Worm (Caenorhabditis elegans) whole organism, L4 larva: ENCODE measurements around the gene srx-26.

Experiments used
- aly-2 ChIP-seq: sonication (generic microtip); optimal IDR thresholded peaks from 2 replicates; lab custom pipeline; 2018; ENCODE audit warnings: missing biosample characterization, missing genetic modification characterization
- ama-1 ChIP-seq: fragments of 150-350 bp; optimal IDR thresholded peaks from 2 replicates; lab custom pipeline; 2014; ENCODE audit warnings: inconsistent platforms, mixed read lengths
- attf-4 ChIP-seq: sonication (generic microtip); optimal IDR thresholded peaks from 3 replicates; lab custom pipeline; 2017; ENCODE audit warnings: missing biosample characterization, missing genetic modification characterization
- ceh-62 ChIP-seq: sonication (generic microtip); optimal IDR thresholded peaks from 2 replicates; lab custom pipeline; 2017; ENCODE audit warnings: missing biosample characterization, missing genetic modification characterization
- fos-1 ChIP-seq: fragments of 150-350 bp; optimal IDR thresholded peaks from 2 replicates; lab custom pipeline; 2014; ENCODE audit warnings: missing biosample characterization, missing genetic modification characterization
- lin-15B ChIP-seq: fragments of 150-350 bp; sonication (generic microtip); optimal IDR thresholded peaks from 3 replicates; lab custom pipeline; 2014; ENCODE audit warnings: missing biosample characterization, missing genetic modification characterization
- lsy-2 ChIP-seq, 2 experiments: fragments of 150-350 bp in 1 of 2; sonication (generic microtip) in 1 of 2; optimal IDR thresholded peaks; 2 replicates each; lab custom pipeline; 2014 to 2017; ENCODE audit warnings: missing biosample characterization in 2 of 2, missing genetic modification characterization in 2 of 2
- nhr-25 ChIP-seq: sonication (generic microtip); optimal IDR thresholded peaks from 2 replicates; lab custom pipeline; 2017; ENCODE audit warnings: missing genetic modification characterization, mild to moderate bottlenecking, missing compliant biosample characterization, antibody characterized with exemption, moderate library complexity, borderline replicate concordance; ENCODE audit not compliant: insufficient read depth
- nhr-76 ChIP-seq: fragments of 150-350 bp; optimal IDR thresholded peaks from 2 replicates; lab custom pipeline; 2014; ENCODE audit warnings: missing biosample characterization, missing genetic modification characterization

DNA sequence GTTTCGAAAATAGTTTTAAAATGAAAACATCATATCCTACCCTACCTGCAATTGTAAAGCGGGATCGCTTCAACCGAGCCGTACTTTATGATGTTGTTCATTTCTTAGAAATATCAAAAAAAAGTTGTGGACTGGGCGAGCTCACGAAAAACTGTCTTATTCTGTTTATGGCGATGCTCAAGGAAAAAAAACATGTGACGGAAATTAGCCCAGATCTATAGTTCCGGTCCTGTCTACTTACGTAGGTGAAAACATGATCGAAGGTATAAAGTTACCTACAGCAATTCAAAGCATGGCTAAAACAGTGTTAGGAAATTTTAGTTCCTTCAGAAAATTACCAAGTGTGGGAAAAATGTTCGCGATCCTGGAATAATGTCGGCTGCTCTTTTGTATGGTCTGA, 32.1 kb downstream of the srx-26 start, which contains the start of gene srt-27:
- no peak for TF ChIP-seq ama-1 (lab: Kevin White, UChicago)
- no peak for TF ChIP-seq fos-1 (tag; lab: Kevin White, UChicago)
- no peak for TF ChIP-seq ceh-62 (tag; lab: Kevin White, UChicago)
- no peak for TF ChIP-seq nhr-76
- no peak for TF ChIP-seq lsy-2 (tag; optimal IDR thresholded peaks at IDR 0.05; lab: Kevin White, UChicago)
- TF ChIP-seq nhr-25 (tag; lab: Kevin White, UChicago): no peak
- no peak for TF ChIP-seq aly-2 (tag; lab: Kevin White, UChicago)
- TF ChIP-seq attf-4 (tag; lab: Kevin White, UChicago): no peak
- TF ChIP-seq lin-15B: no peak
